Worm (Caenorhabditis elegans) whole organism, mixed stage, embryonic: ENCODE data around the gene lin-13.

Experiments
- ces-1 ChIP-seq: fragments of 150-350 bp; optimal IDR thresholded peaks from 2 replicates; lab custom pipeline; 2014; ENCODE audit warnings: missing biosample characterization, missing genetic modification reagents, missing genetic modification characterization
- lin-32 ChIP-seq: fragments of 200-800 bp; sonication (Bioruptor generic); optimal IDR thresholded peaks from 2 replicates; lab custom pipeline; 2018; ENCODE audit warnings: mild to moderate bottlenecking, missing genetic modification characterization, missing compliant biosample characterization

ce11 chrIII:7719364-7719936 lies 10.2 kb upstream of the lin-13 start, which contains the start of gene ncl-1:
- no peak for TF ChIP-seq lin-32 (GFP tag; lab: Kevin White, UChicago)
- no peak for TF ChIP-seq ces-1 (GFP tag; lab: Kevin White, UChicago)
